Worm (Caenorhabditis elegans) whole organism, L3 larva: ENCODE results near the gene F01F1.15.

Experiments used
- ama-1 ChIP-seq: fragments of 150-350 bp; optimal IDR thresholded peaks from 2 replicates; lab custom pipeline; 2018
- ceh-28 ChIP-seq: fragments of 150-350 bp; optimal IDR thresholded peaks from 2 replicates; lab custom pipeline; 2014; ENCODE audit warnings: missing biosample characterization, missing genetic modification reagents, missing genetic modification characterization
- ceh-9 ChIP-seq: sonication (generic microtip); optimal IDR thresholded peaks from 2 replicates; lab custom pipeline; 2018; ENCODE audit warnings: missing biosample characterization, missing genetic modification characterization
- egl-27 ChIP-seq: sonication (generic microtip); optimal IDR thresholded peaks from 4 replicates; lab custom pipeline; 2017; ENCODE audit warnings: missing biosample characterization, missing genetic modification reagents, missing genetic modification characterization
- fos-1 ChIP-seq: fragments of 150-350 bp; optimal IDR thresholded peaks from 2 replicates; lab custom pipeline; 2014; ENCODE audit warnings: missing biosample characterization, missing genetic modification characterization
- nhr-67 ChIP-seq: fragments of 150-350 bp; optimal IDR thresholded peaks from 2 replicates; lab custom pipeline; 2014; ENCODE audit warnings: missing biosample characterization, missing genetic modification characterization
- nhr-76 ChIP-seq: fragments of 150-350 bp; sonication (generic microtip); optimal IDR thresholded peaks from 5 replicates; lab custom pipeline; 2014; ENCODE audit warnings: missing biosample characterization, missing genetic modification characterization
- pha-4 ChIP-seq: fragments of 150-350 bp; optimal IDR thresholded peaks from 2 replicates; lab custom pipeline; 2014; ENCODE audit warnings: missing biosample characterization, missing genetic modification reagents, missing genetic modification characterization
- pqm-1 ChIP-seq: fragments of 150-350 bp; optimal IDR thresholded peaks from 2 replicates; lab custom pipeline; 2017; ENCODE audit warnings: missing biosample characterization, missing genetic modification characterization, inconsistent platforms
- snpc-4 ChIP-seq: fragments of 150-350 bp; optimal IDR thresholded peaks from 2 replicates; lab custom pipeline; 2014; ENCODE audit warnings: missing biosample characterization, missing genetic modification characterization
- zag-1 ChIP-seq: fragments of 150-350 bp; optimal IDR thresholded peaks from 2 replicates; lab custom pipeline; 2014; ENCODE audit warnings: missing biosample characterization, missing genetic modification characterization

- TF ChIP-seq ama-1 (lab: Kevin White, UChicago) = no peak
- TF ChIP-seq ceh-9 (tag; lab: Kevin White, UChicago) = no peak
- TF ChIP-seq pqm-1 (tag; lab: Kevin White, UChicago) = no peak
- no peak for TF ChIP-seq fos-1
- TF ChIP-seq zag-1 = no peak
- TF ChIP-seq ceh-28 = no peak
- TF ChIP-seq egl-27 = no peak
- TF ChIP-seq pha-4 (tag; lab: Kevin White, UChicago) = no peak
- TF ChIP-seq nhr-67 (tag; lab: Kevin White, UChicago) = no peak
- TF ChIP-seq snpc-4 (tag; lab: Kevin White, UChicago) = no peak
- no peak for TF ChIP-seq nhr-76
These were observed 26.6 kb upstream of the F01F1.15 start, which contains the start of gene pxl-1 for ce11 chrIII:5895913-5896312.
